Worm (Caenorhabditis elegans) whole organism, mixed stage, embryonic: ENCODE data around the gene sdz-7.

Source experiments
- M03D4.4 ChIP-seq: sonication (generic microtip); optimal IDR thresholded peaks from 2 replicates; lab custom pipeline; 2017; ENCODE audit warnings: mild to moderate bottlenecking, missing genetic modification characterization, missing compliant biosample characterization
- bed-3 ChIP-seq: fragments of 200-800 bp; sonication (Bioruptor generic); optimal IDR thresholded peaks from 3 replicates; lab custom pipeline; 2018; ENCODE audit warnings: mild to moderate bottlenecking, missing genetic modification characterization, moderate library complexity, missing compliant biosample characterization
- blmp-1 ChIP-seq: fragments of 150-350 bp; optimal IDR thresholded peaks from 2 replicates; lab custom pipeline; 2014; ENCODE audit warnings: missing biosample characterization, missing genetic modification characterization
- ceh-39 ChIP-seq: fragments of 150-350 bp; optimal IDR thresholded peaks from 2 replicates; lab custom pipeline; 2014; ENCODE audit warnings: missing biosample characterization, missing genetic modification characterization
- ceh-43 ChIP-seq: fragments of 200-800 bp; sonication (Bioruptor generic); optimal IDR thresholded peaks from 2 replicates; lab custom pipeline; 2018; ENCODE audit warnings: mild to moderate bottlenecking, missing genetic modification characterization, moderate library complexity, missing compliant biosample characterization
- ceh-83 ChIP-seq: fragments of 200-800 bp; sonication (Bioruptor generic); optimal IDR thresholded peaks from 2 replicates; lab custom pipeline; 2018; ENCODE audit warnings: mild to moderate bottlenecking, missing genetic modification characterization, missing compliant biosample characterization
- ces-1 ChIP-seq: fragments of 150-350 bp; optimal IDR thresholded peaks from 2 replicates; lab custom pipeline; 2014; ENCODE audit warnings: missing biosample characterization, missing genetic modification reagents, missing genetic modification characterization
- cnd-1 ChIP-seq: fragments of 200-800 bp; sonication (Bioruptor generic); optimal IDR thresholded peaks from 2 replicates; lab custom pipeline; 2018; ENCODE audit warnings: mild to moderate bottlenecking, missing genetic modification characterization, missing compliant biosample characterization
- drap-1 ChIP-seq: fragments of 200-800 bp; sonication (Bioruptor generic); optimal IDR thresholded peaks from 3 replicates; lab custom pipeline; 2018; ENCODE audit warnings: mild to moderate bottlenecking, missing genetic modification characterization, missing compliant biosample characterization
- elt-1 ChIP-seq: sonication (generic microtip); optimal IDR thresholded peaks from 2 replicates; lab custom pipeline; 2017; ENCODE audit warnings: missing genetic modification characterization, mild to moderate bottlenecking, missing compliant biosample characterization, antibody characterized with exemption, moderate library complexity, borderline replicate concordance; ENCODE audit not compliant: insufficient read depth
- elt-3 ChIP-seq: fragments of 150-350 bp; optimal IDR thresholded peaks from 2 replicates; lab custom pipeline; 2014; ENCODE audit warnings: missing biosample characterization, missing genetic modification characterization
- flh-1 ChIP-seq: fragments of 200-800 bp; sonication (Bioruptor generic); optimal IDR thresholded peaks from 2 replicates; lab custom pipeline; 2018; ENCODE audit warnings: mild to moderate bottlenecking, missing genetic modification characterization, moderate library complexity, missing compliant biosample characterization
- hlh-1 ChIP-seq: fragments of 150-350 bp; optimal IDR thresholded peaks from 2 replicates; lab custom pipeline; 2014; ENCODE audit warnings: missing biosample characterization, missing genetic modification reagents, missing genetic modification characterization
- lin-32 ChIP-seq: fragments of 200-800 bp; sonication (Bioruptor generic); optimal IDR thresholded peaks from 2 replicates; lab custom pipeline; 2018; ENCODE audit warnings: mild to moderate bottlenecking, missing genetic modification characterization, missing compliant biosample characterization
- lsy-2 ChIP-seq: fragments of 150-350 bp; optimal IDR thresholded peaks from 2 replicates; lab custom pipeline; 2014; ENCODE audit warnings: missing biosample characterization, missing genetic modification characterization
- mab-5 ChIP-seq: fragments of 150-350 bp; optimal IDR thresholded peaks from 2 replicates; lab custom pipeline; 2014; ENCODE audit warnings: missing biosample characterization, missing genetic modification characterization
- mep-1 ChIP-seq: fragments of 150-350 bp; optimal IDR thresholded peaks from 2 replicates; lab custom pipeline; 2017; ENCODE audit warnings: missing biosample characterization, missing genetic modification reagents, missing genetic modification characterization, inconsistent platforms
- mls-2 ChIP-seq: sonication (generic microtip); optimal IDR thresholded peaks from 2 replicates; lab custom pipeline; 2016; ENCODE audit warnings: mild to moderate bottlenecking, missing genetic modification characterization, moderate library complexity, missing compliant biosample characterization
- nhr-12 ChIP-seq: fragments of 150-350 bp; optimal IDR thresholded peaks from 2 replicates; lab custom pipeline; 2014; ENCODE audit warnings: missing biosample characterization, missing genetic modification characterization
- nhr-237 ChIP-seq: fragments of 150-350 bp; optimal IDR thresholded peaks from 2 replicates; lab custom pipeline; 2014; ENCODE audit warnings: missing biosample characterization, missing genetic modification characterization
- nhr-76 ChIP-seq: sonication (generic microtip); optimal IDR thresholded peaks from 2 replicates; lab custom pipeline; 2017; ENCODE audit warnings: missing biosample characterization, missing genetic modification characterization
- pha-4 ChIP-seq: fragments of 150-350 bp; optimal IDR thresholded peaks from 2 replicates; lab custom pipeline; 2018; ENCODE audit warnings: missing biosample characterization, missing genetic modification reagents, missing genetic modification characterization
- sem-2 ChIP-seq: fragments of 200-800 bp; sonication (Bioruptor generic); optimal IDR thresholded peaks from 2 replicates; lab custom pipeline; 2018; ENCODE audit warnings: mild to moderate bottlenecking, missing genetic modification characterization, missing compliant biosample characterization
- snpc-4 ChIP-seq: fragments of 150-350 bp; optimal IDR thresholded peaks from 2 replicates; lab custom pipeline; 2014; ENCODE audit warnings: missing biosample characterization, missing genetic modification characterization
- tbx-8 ChIP-seq: fragments of 200-800 bp; sonication (Bioruptor generic); optimal IDR thresholded peaks from 2 replicates; lab custom pipeline; 2018; ENCODE audit warnings: mild to moderate bottlenecking, missing genetic modification characterization, moderate library complexity, missing compliant biosample characterization
- unc-120 ChIP-seq: sonication (generic microtip); optimal IDR thresholded peaks from 2 replicates; lab custom pipeline; 2017; ENCODE audit warnings: missing genetic modification characterization, missing compliant biosample characterization; ENCODE audit not compliant: poor library complexity, severe bottlenecking
- unc-39 ChIP-seq: fragments of 150-350 bp; optimal IDR thresholded peaks from 2 replicates; lab custom pipeline; 2014; ENCODE audit warnings: missing biosample characterization, missing genetic modification characterization
- unc-62 ChIP-seq: fragments of 150-350 bp; optimal IDR thresholded peaks from 2 replicates; lab custom pipeline; 2014; ENCODE audit warnings: missing biosample characterization, missing genetic modification reagents, missing genetic modification characterization
- zip-8 ChIP-seq: fragments of 150-350 bp; optimal IDR thresholded peaks from 2 replicates; lab custom pipeline; 2014; ENCODE audit warnings: missing biosample characterization, missing genetic modification characterization

sdz-7 gene

ce11 chrII:3877874-3878273, at the start of gene sdz-7:
Gene sdz-7, minus strand, starts transcription at chrII:3877974.
- TF ChIP-seq mls-2 (tag; lab: Kevin White, UChicago) (no peak), flh-1 (GFP tag; lab: Kevin White, UChicago) (no peak), pha-4 (no peak), elt-1 (tag; lab: Kevin White, UChicago) (no peak), ceh-83 (no peak), unc-39 (tag; lab: Kevin White, UChicago) (no peak), blmp-1 (tag; lab: Kevin White, UChicago) (no peak), ces-1 (GFP tag; lab: Kevin White, UChicago) (no peak), drap-1 (GFP tag; lab: Kevin White, UChicago) (no peak), ceh-43 (GFP tag; lab: Kevin White, UChicago) (no peak), mep-1 (tag; lab: Kevin White, UChicago) (no peak), nhr-237 (tag; lab: Kevin White, UChicago) (no peak), nhr-76 (tag; lab: Kevin White, UChicago) (no peak)

DNA sequence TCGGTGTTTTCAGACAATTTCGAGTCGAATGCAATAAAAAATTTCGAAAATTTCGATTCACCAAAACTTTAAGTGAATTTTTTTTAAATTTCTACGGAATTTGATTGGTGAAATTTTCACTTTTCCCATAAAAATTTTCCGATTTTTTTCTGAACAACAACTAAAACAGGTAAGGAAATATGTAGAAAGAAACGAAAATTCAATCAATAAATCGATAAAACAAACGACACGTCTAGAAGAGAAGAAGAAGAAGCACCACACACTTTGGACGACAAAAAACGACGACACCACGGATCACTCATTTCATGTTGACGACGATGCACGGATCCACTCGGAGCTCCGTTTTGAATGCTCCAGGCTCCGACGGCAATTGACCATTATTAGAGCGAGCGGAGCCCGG, 44.9 kb upstream of the sdz-7 start:
- TF ChIP-seq ceh-39 (tag; lab: Kevin White, UChicago), result no peak
- no peak for TF ChIP-seq drap-1 (GFP tag; lab: Kevin White, UChicago)
- no peak for TF ChIP-seq hlh-1 (tag; lab: Kevin White, UChicago)
- no peak for TF ChIP-seq nhr-12 (tag; lab: Kevin White, UChicago)
- TF ChIP-seq cnd-1 (tag; lab: Kevin White, UChicago), result no peak
- no peak for TF ChIP-seq zip-8 (tag; lab: Kevin White, UChicago)
- TF ChIP-seq unc-39 (tag; lab: Kevin White, UChicago), result no peak
- no peak for TF ChIP-seq nhr-76 (tag; lab: Kevin White, UChicago)
- TF ChIP-seq pha-4, result no peak
- no peak for TF ChIP-seq mab-5 (tag; lab: Kevin White, UChicago)
- TF ChIP-seq ceh-83, result no peak

DNA sequence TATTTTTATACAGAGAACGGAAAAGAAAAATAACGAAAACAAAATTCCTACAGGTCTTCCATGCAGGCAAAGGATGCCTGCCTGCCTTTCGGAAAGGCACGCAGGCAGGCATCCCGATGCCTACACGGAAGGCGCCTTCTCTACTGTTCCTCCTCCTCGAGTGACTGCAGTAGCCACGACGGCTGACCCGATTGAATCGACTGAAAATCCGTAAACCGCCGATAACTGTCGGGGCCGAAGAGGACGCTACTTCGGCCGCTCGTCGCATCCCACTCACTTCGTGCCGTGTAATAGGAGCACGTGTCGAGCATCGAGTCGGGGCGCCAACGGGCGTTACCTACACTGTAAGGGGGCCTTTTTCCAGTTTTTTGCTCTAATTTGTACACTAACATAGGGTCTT, 42.8 kb upstream of the sdz-7 start:
- TF ChIP-seq bed-3 (GFP tag; lab: Kevin White, UChicago), result no peak

DNA sequence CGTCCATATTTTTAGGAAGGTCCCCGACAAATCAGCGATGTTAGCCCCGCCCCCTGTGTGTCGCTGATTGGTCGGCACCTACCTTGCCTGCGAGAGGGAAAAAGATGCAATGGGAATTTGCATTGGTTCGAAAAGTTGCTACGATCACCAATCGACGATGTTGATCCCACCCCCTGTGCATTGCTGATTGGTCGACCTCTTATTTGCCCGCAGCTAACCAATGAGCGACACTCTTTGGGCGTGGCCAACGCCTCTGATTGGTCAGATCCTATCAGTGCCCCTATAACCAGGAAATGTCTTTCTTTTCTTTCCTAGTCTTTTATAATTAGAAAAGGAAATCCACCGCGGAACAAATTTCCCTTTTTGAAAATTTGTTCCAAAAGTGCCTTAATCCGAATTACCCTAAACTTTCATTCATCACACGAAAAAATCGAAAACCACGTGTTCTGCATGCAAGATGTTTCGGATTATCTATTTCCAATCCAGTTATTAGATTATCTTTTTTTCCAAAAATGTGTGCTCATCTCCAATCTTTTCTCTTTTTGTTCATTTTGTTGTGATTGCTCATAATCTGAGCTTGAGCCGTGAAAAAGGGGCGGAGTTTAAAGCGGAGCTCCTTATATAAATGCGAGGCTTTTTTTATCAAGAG, 40.3 kb upstream of the sdz-7 start:
- TF ChIP-seq sem-2 (no peak), hlh-1 (tag; lab: Kevin White, UChicago) (no peak), tbx-8 (no peak), mls-2 (tag; lab: Kevin White, UChicago) (no peak), nhr-237 (tag; lab: Kevin White, UChicago) (no peak), bed-3 (GFP tag; lab: Kevin White, UChicago) (no peak), lin-32 (GFP tag; lab: Kevin White, UChicago) (no peak), ceh-83 (no peak), elt-1 (tag; lab: Kevin White, UChicago) (no peak), snpc-4 (tag; lab: Kevin White, UChicago) (no peak), M03D4.4 (tag; lab: Kevin White, UChicago) (no peak), unc-120 (tag; lab: Kevin White, UChicago) (no peak), lsy-2 (tag; lab: Kevin White, UChicago) (no peak), flh-1 (GFP tag; lab: Kevin White, UChicago) (no peak), pha-4 (no peak), unc-62 (GFP tag; lab: Kevin White, UChicago) (no peak), blmp-1 (tag; lab: Kevin White, UChicago) (no peak), ceh-39 (tag; lab: Kevin White, UChicago) (no peak), mep-1 (tag; lab: Kevin White, UChicago) (no peak), elt-3 (tag; lab: Kevin White, UChicago) (no peak)

- TF ChIP-seq nhr-237 (tag; lab: Kevin White, UChicago), result no peak
Measured at ce11 chrII:3913673-3914072, 35.9 kb upstream of the sdz-7 start.
